Worm (Caenorhabditis elegans) whole organism, L3 larva: ENCODE results near the gene C03E10.3.

Source experiments
- R02D3.7 ChIP-seq: fragments of 150-350 bp; optimal IDR thresholded peaks from 2 replicates; lab custom pipeline; 2014; ENCODE audit warnings: missing biosample characterization, missing genetic modification characterization
- ZK546.5 ChIP-seq: sonication (generic microtip); optimal IDR thresholded peaks from 2 replicates; lab custom pipeline; 2017; ENCODE audit warnings: missing biosample characterization, missing genetic modification characterization
- ama-1 ChIP-seq: fragments of 150-350 bp; optimal IDR thresholded peaks from 2 replicates; lab custom pipeline; 2018
- ceh-16 ChIP-seq: sonication (generic microtip); optimal IDR thresholded peaks from 2 replicates; lab custom pipeline; 2017; ENCODE audit warnings: missing biosample characterization, missing genetic modification characterization
- ceh-28 ChIP-seq: fragments of 150-350 bp; optimal IDR thresholded peaks from 2 replicates; lab custom pipeline; 2014; ENCODE audit warnings: missing biosample characterization, missing genetic modification reagents, missing genetic modification characterization
- ceh-82 ChIP-seq: fragments of 150-350 bp; optimal IDR thresholded peaks from 2 replicates; lab custom pipeline; 2014; ENCODE audit warnings: missing biosample characterization, missing genetic modification characterization
- ceh-9 ChIP-seq: sonication (generic microtip); optimal IDR thresholded peaks from 2 replicates; lab custom pipeline; 2018; ENCODE audit warnings: missing biosample characterization, missing genetic modification characterization
- daf-12 ChIP-seq: fragments of 150-350 bp; optimal IDR thresholded peaks from 2 replicates; lab custom pipeline; 2014; ENCODE audit warnings: missing biosample characterization, missing genetic modification reagents, missing genetic modification characterization
- egl-27 ChIP-seq: sonication (generic microtip); optimal IDR thresholded peaks from 4 replicates; lab custom pipeline; 2017; ENCODE audit warnings: missing biosample characterization, missing genetic modification reagents, missing genetic modification characterization
- egl-5 ChIP-seq: fragments of 150-350 bp; optimal IDR thresholded peaks from 2 replicates; lab custom pipeline; 2017; ENCODE audit warnings: missing biosample characterization, missing genetic modification reagents, missing genetic modification characterization, inconsistent platforms
- elt-1 ChIP-seq: fragments of 150-350 bp; optimal IDR thresholded peaks from 2 replicates; lab custom pipeline; 2014; ENCODE audit warnings: missing biosample characterization, missing genetic modification characterization
- elt-2 ChIP-seq: sonication (generic microtip); optimal IDR thresholded peaks from 2 replicates; lab custom pipeline; 2016; ENCODE audit warnings: missing genetic modification reagents, mild to moderate bottlenecking, missing genetic modification characterization, missing compliant biosample characterization
- fkh-10 ChIP-seq: sonication (generic microtip); optimal IDR thresholded peaks from 2 replicates; lab custom pipeline; 2017; ENCODE audit warnings: missing biosample characterization, missing genetic modification reagents, missing genetic modification characterization
- fkh-2 ChIP-seq: fragments of 150-350 bp; optimal IDR thresholded peaks from 2 replicates; lab custom pipeline; 2014; ENCODE audit warnings: missing biosample characterization, missing genetic modification reagents, missing genetic modification characterization
- lin-15B ChIP-seq: fragments of 150-350 bp; optimal IDR thresholded peaks from 2 replicates; lab custom pipeline; 2014; ENCODE audit warnings: missing biosample characterization, missing genetic modification characterization
- lsy-12 ChIP-seq: sonication (generic microtip); optimal IDR thresholded peaks from 2 replicates; lab custom pipeline; 2016; ENCODE audit warnings: mild to moderate bottlenecking, missing genetic modification characterization, missing compliant biosample characterization
- mdl-1 ChIP-seq: fragments of 150-350 bp; optimal IDR thresholded peaks from 2 replicates; lab custom pipeline; 2014; ENCODE audit warnings: missing biosample characterization, missing genetic modification characterization
- mml-1 ChIP-seq: fragments of 150-350 bp; sonication (generic microtip); optimal IDR thresholded peaks from 3 replicates; lab custom pipeline; 2014; ENCODE audit warnings: missing biosample characterization, missing genetic modification characterization
- nfya-1 ChIP-seq: sonication (generic microtip); optimal IDR thresholded peaks from 2 replicates; lab custom pipeline; 2017; ENCODE audit warnings: missing genetic modification characterization, mild to moderate bottlenecking, missing compliant biosample characterization, antibody characterized with exemption, moderate library complexity; ENCODE audit not compliant: insufficient read depth
- nhr-11 ChIP-seq: fragments of 150-350 bp; optimal IDR thresholded peaks from 2 replicates; lab custom pipeline; 2014; ENCODE audit warnings: missing biosample characterization, missing genetic modification characterization
- nhr-12 ChIP-seq: fragments of 150-350 bp; optimal IDR thresholded peaks from 2 replicates; lab custom pipeline; 2014; ENCODE audit warnings: missing biosample characterization, missing genetic modification characterization
- nhr-23 ChIP-seq: fragments of 150-350 bp; optimal IDR thresholded peaks from 2 replicates; lab custom pipeline; 2014; ENCODE audit warnings: missing biosample characterization, missing genetic modification reagents, missing genetic modification characterization
- nhr-237 ChIP-seq: fragments of 150-350 bp; optimal IDR thresholded peaks from 2 replicates; lab custom pipeline; 2014; ENCODE audit warnings: missing biosample characterization, missing genetic modification characterization
- nhr-25 ChIP-seq: sonication (generic microtip); optimal IDR thresholded peaks from 2 replicates; lab custom pipeline; 2017; ENCODE audit warnings: missing biosample characterization, missing genetic modification characterization
- nhr-43 ChIP-seq: sonication (generic microtip); optimal IDR thresholded peaks from 2 replicates; lab custom pipeline; 2016; ENCODE audit warnings: mild to moderate bottlenecking, missing genetic modification characterization, missing compliant biosample characterization; ENCODE audit not compliant: poor library complexity, severe bottlenecking
- nhr-76 ChIP-seq: fragments of 150-350 bp; sonication (generic microtip); optimal IDR thresholded peaks from 5 replicates; lab custom pipeline; 2014; ENCODE audit warnings: missing biosample characterization, missing genetic modification characterization
- nhr-77 ChIP-seq: fragments of 150-350 bp; optimal IDR thresholded peaks from 2 replicates; lab custom pipeline; 2014; ENCODE audit warnings: missing biosample characterization, missing genetic modification characterization
- pha-4 ChIP-seq: fragments of 150-350 bp; optimal IDR thresholded peaks from 2 replicates; lab custom pipeline; 2014; ENCODE audit warnings: missing biosample characterization, missing genetic modification reagents, missing genetic modification characterization
- pqm-1 ChIP-seq: fragments of 150-350 bp; optimal IDR thresholded peaks from 2 replicates; lab custom pipeline; 2017; ENCODE audit warnings: missing biosample characterization, missing genetic modification characterization, inconsistent platforms
- sea-2 ChIP-seq: fragments of 150-350 bp; sonication (generic microtip); optimal IDR thresholded peaks from 4 replicates; lab custom pipeline; 2014; ENCODE audit warnings: missing biosample characterization, missing genetic modification reagents, missing genetic modification characterization
- skn-1 ChIP-seq: fragments of 150-350 bp; optimal IDR thresholded peaks from 2 replicates; lab custom pipeline; 2014; ENCODE audit warnings: missing biosample characterization, missing genetic modification characterization
- snpc-4 ChIP-seq: fragments of 150-350 bp; optimal IDR thresholded peaks from 2 replicates; lab custom pipeline; 2014; ENCODE audit warnings: missing biosample characterization, missing genetic modification characterization
- unc-62 ChIP-seq: fragments of 150-350 bp; sonication (generic microtip); optimal IDR thresholded peaks from 4 replicates; lab custom pipeline; 2014; ENCODE audit warnings: missing biosample characterization, missing genetic modification reagents, missing genetic modification characterization
- zag-1 ChIP-seq: fragments of 150-350 bp; optimal IDR thresholded peaks from 2 replicates; lab custom pipeline; 2014; ENCODE audit warnings: missing biosample characterization, missing genetic modification characterization
- ztf-4 ChIP-seq: fragments of 150-350 bp; optimal IDR thresholded peaks from 2 replicates; lab custom pipeline; 2014; ENCODE audit warnings: missing biosample characterization, missing genetic modification characterization

The C03E10.3 gene

DNA sequence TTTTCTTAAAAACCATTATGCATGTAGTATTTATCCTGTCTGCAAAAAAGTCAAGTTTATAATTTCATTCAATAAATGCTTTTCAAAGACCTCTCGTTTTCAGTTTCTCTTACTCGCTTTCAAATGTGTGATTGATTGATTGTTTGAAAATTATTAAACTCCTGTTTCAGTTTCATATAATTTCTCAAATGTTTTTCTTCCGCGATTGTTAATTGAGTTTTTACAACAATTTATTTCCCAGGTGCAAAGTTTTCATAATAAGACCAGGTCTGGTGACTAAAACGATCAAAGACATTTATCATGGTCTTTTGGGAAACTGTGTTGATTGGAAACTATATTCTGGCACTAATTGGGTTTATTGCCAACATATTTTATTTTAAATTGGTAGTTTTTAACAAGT is 8.2 kb downstream of the C03E10.3 start, which contains the start of gene T03F7.6:
T03F7.6 (plus strand) TSS at position 301 of the 400 bp plus-strand sequence.
- TF ChIP-seq zag-1 (no peak), ama-1 (lab: Kevin White, UChicago) (no peak), nhr-237 (tag; lab: Kevin White, UChicago) (no peak), ztf-4 (tag; lab: Kevin White, UChicago) (no peak), egl-5 (tag; lab: Kevin White, UChicago) (no peak), nhr-76 (tag; lab: Kevin White, UChicago) (no peak), daf-12 (tag; lab: Kevin White, UChicago) (no peak), ZK546.5 (no peak), ceh-82 (tag; lab: Kevin White, UChicago) (no peak), nhr-23 (tag; lab: Kevin White, UChicago) (no peak), ceh-9 (no peak), fkh-2 (tag; lab: Kevin White, UChicago) (no peak), lsy-12 (no peak), nhr-77 (tag; lab: Kevin White, UChicago) (no peak), sea-2 (GFP tag; lab: Kevin White, UChicago) (no peak), fkh-10 (GFP tag; lab: Kevin White, UChicago) (no peak), ceh-28 (tag; lab: Kevin White, UChicago) (no peak), mdl-1 (no peak), unc-62 (GFP tag; lab: Kevin White, UChicago) (no peak)

DNA sequence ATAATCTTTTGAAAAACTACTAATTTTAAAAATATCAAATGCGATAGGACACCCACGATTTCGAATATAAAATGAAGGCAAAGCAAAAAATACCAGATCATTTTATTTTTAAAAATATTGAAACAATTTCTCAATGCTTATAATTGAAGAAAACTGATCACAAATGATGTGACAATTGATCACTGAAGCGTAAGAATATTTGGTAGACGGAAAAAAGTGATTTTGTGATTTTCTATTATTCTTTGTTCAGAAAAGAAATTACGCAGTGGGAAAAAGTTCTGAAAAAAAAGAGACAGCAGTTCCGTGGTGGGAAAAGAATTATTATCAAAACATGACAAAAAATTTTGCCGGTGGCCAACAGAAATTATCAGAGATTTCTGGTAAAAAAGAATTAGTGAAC is 12.4 kb downstream of the C03E10.3 start, which contains the start of gene T03F7.5:
T03F7.5 (minus strand) TSS at position 101 of the 400 bp plus-strand sequence.
- TF ChIP-seq pqm-1 (tag; lab: Kevin White, UChicago), result no peak
- TF ChIP-seq ztf-4 (tag; lab: Kevin White, UChicago), result no peak
- TF ChIP-seq ceh-16 (tag; lab: Kevin White, UChicago), result no peak
- no peak for TF ChIP-seq nhr-25 (tag; lab: Kevin White, UChicago)
- TF ChIP-seq ceh-28 (tag; lab: Kevin White, UChicago), result no peak
- no peak for TF ChIP-seq nhr-237 (tag; lab: Kevin White, UChicago)
- TF ChIP-seq elt-2 (tag; lab: Kevin White, UChicago), result no peak
- no peak for TF ChIP-seq lsy-12
- TF ChIP-seq nhr-11 (tag; lab: Kevin White, UChicago), result no peak
- no peak for TF ChIP-seq nhr-77 (tag; lab: Kevin White, UChicago)
- TF ChIP-seq skn-1, result no peak
- no peak for TF ChIP-seq ama-1 (lab: Kevin White, UChicago)
- TF ChIP-seq ceh-82 (tag; lab: Kevin White, UChicago), result no peak
- TF ChIP-seq daf-12 (tag; lab: Kevin White, UChicago), result no peak
- no peak for TF ChIP-seq nhr-76 (tag; lab: Kevin White, UChicago)
- no peak for TF ChIP-seq sea-2 (GFP tag; lab: Kevin White, UChicago)
- TF ChIP-seq nhr-43, result no peak
- no peak for TF ChIP-seq unc-62 (GFP tag; lab: Kevin White, UChicago)
- TF ChIP-seq nhr-12 (tag; lab: Kevin White, UChicago), result no peak
- TF ChIP-seq elt-1 (tag; lab: Kevin White, UChicago), result no peak
- TF ChIP-seq, all 47 proteins: peak for 0

DNA sequence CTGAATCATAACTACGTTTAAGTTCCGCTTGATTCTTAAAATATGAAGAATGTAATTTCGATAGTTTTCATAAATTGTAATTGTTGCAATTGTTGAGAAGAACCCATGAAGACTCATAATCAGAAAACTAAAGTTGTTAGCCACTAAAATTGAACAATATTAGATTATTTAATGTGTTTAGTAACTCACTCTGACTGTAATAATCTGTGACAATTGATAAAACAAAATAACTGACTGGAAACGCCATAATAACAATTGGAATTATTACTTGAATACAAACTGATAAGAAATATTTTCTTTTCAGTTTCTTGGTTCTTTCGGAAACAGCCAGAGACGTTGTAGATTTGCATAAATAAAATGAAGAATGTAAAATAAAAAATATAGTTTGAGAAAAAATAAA is 13.2 kb downstream of the C03E10.3 start:
- TF ChIP-seq egl-27 (tag; lab: Kevin White, UChicago) (no peak), mml-1 (no peak), nhr-23 (tag; lab: Kevin White, UChicago) (no peak), pqm-1 (tag; lab: Kevin White, UChicago) (no peak), snpc-4 (no peak), sea-2 (GFP tag; lab: Kevin White, UChicago) (no peak), daf-12 (tag; lab: Kevin White, UChicago) (no peak), lin-15B (tag; lab: Kevin White, UChicago) (no peak), R02D3.7 (tag; lab: Kevin White, UChicago) (no peak), nhr-25 (tag; lab: Kevin White, UChicago) (no peak), egl-5 (tag; lab: Kevin White, UChicago) (no peak)

DNA sequence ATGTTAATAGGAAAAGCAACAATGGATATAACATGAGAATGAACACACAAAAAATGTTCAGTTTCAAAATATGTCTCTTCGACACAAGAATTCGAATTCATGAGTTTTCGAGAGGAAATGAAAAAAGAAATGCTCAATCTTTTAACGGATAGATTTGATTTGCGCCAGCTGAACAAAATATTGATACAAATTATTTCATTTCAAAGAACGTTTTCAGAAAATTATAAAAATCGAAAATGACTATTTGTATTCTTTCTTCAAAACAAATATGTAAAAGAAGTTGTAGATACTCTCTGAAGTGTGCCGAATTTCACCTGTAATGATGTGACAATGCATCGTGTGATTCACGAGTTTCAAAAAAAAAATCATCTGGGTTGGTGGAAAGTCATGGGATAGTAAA is 14.3 kb downstream of the C03E10.3 start, which contains the start of gene srh-47:
srh-47 (minus strand) TSS at position 101 of the 400 bp plus-strand sequence.
- no peak for TF ChIP-seq pha-4
- TF ChIP-seq elt-1 (tag; lab: Kevin White, UChicago), result no peak
- TF ChIP-seq ztf-4 (tag; lab: Kevin White, UChicago), result no peak
- no peak for TF ChIP-seq daf-12 (tag; lab: Kevin White, UChicago)
- no peak for TF ChIP-seq ZK546.5
- TF ChIP-seq ceh-28 (tag; lab: Kevin White, UChicago), result no peak
- no peak for TF ChIP-seq mml-1
- TF ChIP-seq nfya-1 (tag; lab: Kevin White, UChicago), result no peak
- no peak for TF ChIP-seq pqm-1 (tag; lab: Kevin White, UChicago)
- no peak for TF ChIP-seq nhr-23 (tag; lab: Kevin White, UChicago)
